Fruit fly (Drosophila melanogaster) whole organism, prepupa: ENCODE results near the gene CG14383.

Experiments
- CG6163 ChIP-seq: fragments of 200-800 bp; sonication (Bioruptor generic); IDR thresholded peaks from 3 replicates; pipeline ENCODE4 v1.3.6; 2022; ENCODE audit warnings: missing biosample characterization, missing genetic modification characterization
- Eip75B ChIP-seq: fragments of 200-800 bp; sonication (Bioruptor generic); optimal IDR thresholded peaks from 3 replicates; lab custom pipeline; 2016; ENCODE audit warnings: missing biosample characterization, missing genetic modification characterization
- Gug ChIP-seq: fragments of 200-800 bp; sonication (Bioruptor generic); IDR thresholded peaks from 2 replicates; pipeline ENCODE4 v1.3.6; 2022; ENCODE audit warnings: missing biosample characterization, missing genetic modification characterization

dm6 chr3R:12962612-12963011, 25.7 kb downstream of the CG14383 start:
- no peak for TF ChIP-seq CG6163 (GFP tag; lab: Robert Waterston, UW)
- no peak for TF ChIP-seq Eip75B (GFP tag; lab: Kevin White, UChicago)
- no peak for TF ChIP-seq Gug (GFP tag; lab: Robert Waterston, UW)
